Worm (Caenorhabditis elegans): ENCODE measurements around the gene H38K22.7.

H38K22.7 gene

ce11 chrIII:4284732-4285165, 36.8 kb upstream of the H38K22.7 start (continued):
- TF ChIP-seq nhr-76 (tag; optimal IDR thresholded peaks at IDR 0.05) (no peak), nhr-19 (GFP tag; conservative IDR thresholded peaks at IDR 0.05) (peak; percentile 84), nhr-47 (tag; optimal IDR thresholded peaks at IDR 0.05) (peak; percentile 82), egl-13 (tag; optimal IDR thresholded peaks at IDR 0.05) (no peak), xbp-1 (tag; optimal IDR thresholded peaks at IDR 0.05) (peak; percentile 83), mdl-1 (tag; optimal IDR thresholded peaks at IDR 0.05) (peak in 1 of 2 experiments; percentile 91), hpl-2 (GFP tag; optimal IDR thresholded peaks at IDR 0.05) (no peak), lin-15B (tag; optimal IDR thresholded peaks at IDR 0.05) (no peak), pag-3 (tag; optimal IDR thresholded peaks at IDR 0.05; ENCODE audit: borderline replicate concordance, insufficient read depth) (no peak), mep-1 (tag; optimal IDR thresholded peaks at IDR 0.05) (peak; percentile 86), C34B4.2 (tag; optimal IDR thresholded peaks at IDR 0.05) (peak; percentile 60), snpc-4 (tag; optimal IDR thresholded peaks at IDR 0.05) (peak; percentile 54), sox-4 (tag; optimal IDR thresholded peaks at IDR 0.05) (no peak), lin-13 (GFP tag; optimal IDR thresholded peaks at IDR 0.05) (peak; percentile 31), unc-98 (GFP tag; IDR thresholded peaks at IDR 0.05) (no peak), swsn-7 (tag; optimal IDR thresholded peaks at IDR 0.05) (peak; percentile 81), ceh-82 (tag; optimal IDR thresholded peaks at IDR 0.05) (peak; percentile 15 to 60 (median 21)), tbx-2 (tag; optimal IDR thresholded peaks at IDR 0.05) (peak; percentile 87), irx-1 (tag; optimal IDR thresholded peaks at IDR 0.05) (peak; percentile 61), hlh-4 (tag; optimal IDR thresholded peaks at IDR 0.05) (no peak), efl-1 (optimal IDR thresholded peaks at IDR 0.05) (peak; percentile 60 to 62), efl-1 (GFP tag; optimal IDR thresholded peaks at IDR 0.05 in 1 of 2) (peak; percentile 29 to 97), nhr-20 (tag; optimal IDR thresholded peaks at IDR 0.05) (peak; percentile 98), fkh-8 (tag; optimal IDR thresholded peaks at IDR 0.05) (no peak), elt-3 (tag; optimal IDR thresholded peaks at IDR 0.05) (peak in 3 of 6 experiments; percentile 33 to 79 (median 63)), lin-14 (GFP tag; optimal IDR thresholded peaks at IDR 0.05) (peak; percentile 98), tlp-1 (tag; optimal IDR thresholded peaks at IDR 0.05) (no peak), alr-1 (tag; optimal IDR thresholded peaks at IDR 0.05; ENCODE audit: borderline replicate concordance) (no peak), nhr-71 (tag; optimal IDR thresholded peaks at IDR 0.05) (peak; percentile 96), hlh-17 (GFP tag; optimal IDR thresholded peaks at IDR 0.05; ENCODE audit: borderline replicate concordance) (no peak), grh-1 (GFP tag; IDR thresholded peaks at IDR 0.05) (peak; percentile 86)

ce11 chrIII:4287379-4287778, 34.1 kb upstream of the H38K22.7 start, which contains the start of gene R10E4.3:
Gene R10E4.3 (minus strand): TSS chrIII:4287479.
- TF ChIP-seq F16B12.6 (tag; optimal IDR thresholded peaks at IDR 0.05) (no peak), lin-13 (GFP tag; optimal IDR thresholded peaks at IDR 0.05) (no peak), nhr-84 (tag; optimal IDR thresholded peaks at IDR 0.05) (no peak), lin-35 (GFP tag; optimal IDR thresholded peaks at IDR 0.05) (no peak), nhr-90 (tag; optimal IDR thresholded peaks at IDR 0.05; ENCODE audit: poor library complexity) (no peak), nhr-77 (tag; optimal IDR thresholded peaks at IDR 0.05) (no peak)

- TF ChIP-seq lin-35 (GFP tag; optimal IDR thresholded peaks at IDR 0.05) (no peak), efl-1 (optimal IDR thresholded peaks at IDR 0.05) (no peak), efl-1 (GFP tag; optimal IDR thresholded peaks at IDR 0.05 in 1 of 2) (peak in 1 of 2 experiments; percentile 30)
These were observed 31.5 kb upstream of the H38K22.7 start for ce11 chrIII:4289952-4290351.

- peak in 1 of 3 experiments; percentile 9 for TF ChIP-seq ceh-82 (tag; optimal IDR thresholded peaks at IDR 0.05)
- TF ChIP-seq grh-1 (GFP tag; IDR thresholded peaks at IDR 0.05) = no peak
- peak; percentile 84 to 91 (median 86) for TF ChIP-seq dpl-1 (GFP tag; optimal IDR thresholded peaks at IDR 0.05)
- no peak for TF ChIP-seq nhr-12 (tag; optimal IDR thresholded peaks at IDR 0.05)
- TF ChIP-seq egl-13 (tag; optimal IDR thresholded peaks at IDR 0.05) = no peak
- no peak for TF ChIP-seq hpl-2 (GFP tag; optimal IDR thresholded peaks at IDR 0.05)
- TF ChIP-seq nhr-20 (tag; optimal IDR thresholded peaks at IDR 0.05) = peak; percentile 34
- peak; percentile 77 for TF ChIP-seq unc-130 (tag; optimal IDR thresholded peaks at IDR 0.05)
- peak; percentile 52 for TF ChIP-seq blmp-1 (tag; optimal IDR thresholded peaks at IDR 0.05)
- no peak for TF ChIP-seq aly-2 (tag; optimal IDR thresholded peaks at IDR 0.05)
- TF ChIP-seq zip-4 (GFP tag; optimal IDR thresholded peaks at IDR 0.05) = no peak
- no peak for TF ChIP-seq jun-1 (tag; optimal IDR thresholded peaks at IDR 0.05)
- TF ChIP-seq xbp-1 (tag; optimal IDR thresholded peaks at IDR 0.05) = peak; percentile 42
- no peak for TF ChIP-seq nhr-47 (tag; optimal IDR thresholded peaks at IDR 0.05)
- TF ChIP-seq mdl-1 (tag; optimal IDR thresholded peaks at IDR 0.05) = no peak
- no peak for TF ChIP-seq mef-2 (tag; optimal IDR thresholded peaks at IDR 0.05)
- TF ChIP-seq unc-86 (tag; optimal IDR thresholded peaks at IDR 0.05) = no peak
- peak; percentile 54 to 75 for TF ChIP-seq lsy-2 (tag; optimal IDR thresholded peaks at IDR 0.05)
- no peak for TF ChIP-seq nhr-237 (tag; optimal IDR thresholded peaks at IDR 0.05)
- TF ChIP-seq tlp-1 (tag; optimal IDR thresholded peaks at IDR 0.05) = no peak
These were observed 30.2 kb upstream of the H38K22.7 start, which contains the start of gene mcm-5 for ce11 chrIII:4291216-4291691. Gene mcm-5 (minus strand): TSS chrIII:4291266.
